Fruit fly (Drosophila melanogaster) whole organism, embryonic: Measurements from ENCODE around the gene CG32432.

Source experiments
- CG1024 ChIP-seq: fragments of 200-800 bp; sonication (Bioruptor generic); IDR thresholded peaks from 2 replicates; pipeline ENCODE4 v1.3.6; 2022; ENCODE audit warnings: missing biosample characterization, missing genetic modification characterization
- CG10267 ChIP-seq: fragments of 200-800 bp; sonication (Bioruptor generic); optimal IDR thresholded peaks from 2 replicates; lab custom pipeline; 2018; ENCODE audit warnings: missing biosample characterization, mild to moderate bottlenecking, missing genetic modification characterization, moderate library complexity
- CG11085 ChIP-seq: fragments of 200-800 bp; sonication (Bioruptor generic); IDR thresholded peaks from 2 replicates; pipeline ENCODE4 v1.3.6; 2022; ENCODE audit warnings: missing biosample characterization, missing genetic modification characterization
- CG11247 ChIP-seq: fragments of 200-800 bp; sonication (Bioruptor generic); IDR thresholded peaks from 2 replicates; pipeline ENCODE4 v1.3.6; 2022; ENCODE audit warnings: missing biosample characterization, missing genetic modification characterization
- CG12299 ChIP-seq: fragments of 200-800 bp; sonication (Bioruptor generic); optimal IDR thresholded peaks from 2 replicates; lab custom pipeline; 2018; ENCODE audit warnings: missing biosample characterization, mild to moderate bottlenecking, missing genetic modification characterization
- CG13287 ChIP-seq: fragments of 200-800 bp; sonication (Bioruptor generic); IDR thresholded peaks from 2 replicates; pipeline ENCODE4 v1.3.6; 2022; ENCODE audit warnings: missing biosample characterization, missing genetic modification characterization; ENCODE audit not compliant: partially characterized antibody
- CG14667 ChIP-seq: fragments of 200-800 bp; sonication (Bioruptor generic); IDR thresholded peaks from 2 replicates; pipeline ENCODE4 v1.3.6; 2022; ENCODE audit warnings: missing biosample characterization, missing genetic modification characterization
- CG16779 ChIP-seq: fragments of 200-800 bp; sonication (Bioruptor generic); IDR thresholded peaks from 2 replicates; pipeline ENCODE4 v1.3.6; 2022; ENCODE audit warnings: missing biosample characterization, missing genetic modification characterization
- CG16863 ChIP-seq: fragments of 200-800 bp; sonication (Bioruptor generic); optimal IDR thresholded peaks from 3 replicates; lab custom pipeline; 2016; ENCODE audit warnings: missing biosample characterization, missing genetic modification characterization
- CG17612 ChIP-seq: fragments of 200-800 bp; sonication (Bioruptor generic); IDR thresholded peaks from 2 replicates; pipeline ENCODE4 v1.3.6; 2022; ENCODE audit warnings: missing biosample characterization, missing genetic modification characterization
- CG18619 ChIP-seq: fragments of 200-800 bp; sonication (Bioruptor generic); optimal IDR thresholded peaks from 3 replicates; lab custom pipeline; 2017; ENCODE audit warnings: missing biosample characterization, mild to moderate bottlenecking, missing genetic modification characterization
- CG18764 ChIP-seq: fragments of 200-800 bp; sonication (Bioruptor generic); optimal IDR thresholded peaks from 3 replicates; lab custom pipeline; 2016; ENCODE audit warnings: missing biosample characterization, missing genetic modification characterization
- CG3065 ChIP-seq: fragments of 200-800 bp; sonication (Bioruptor generic); optimal IDR thresholded peaks from 2 replicates; lab custom pipeline; 2016; ENCODE audit warnings: missing biosample characterization, missing genetic modification characterization
- CG31224 ChIP-seq: fragments of 200-800 bp; sonication (Bioruptor generic); IDR thresholded peaks from 2 replicates; pipeline ENCODE4 v1.3.6; 2022; ENCODE audit warnings: missing biosample characterization, missing genetic modification characterization
- CG32772 ChIP-seq: fragments of 200-800 bp; sonication (Bioruptor generic); IDR thresholded peaks from 2 replicates; pipeline ENCODE4 v1.3.6; 2022; ENCODE audit warnings: missing biosample characterization, missing genetic modification characterization
- CG3407 ChIP-seq: fragments of 200-800 bp; sonication (Bioruptor generic); optimal IDR thresholded peaks from 2 replicates; lab custom pipeline; 2018; ENCODE audit warnings: missing biosample characterization, mild to moderate bottlenecking, missing genetic modification characterization
- CG34224 ChIP-seq: fragments of 200-800 bp; sonication (Bioruptor generic); IDR thresholded peaks from 3 replicates; pipeline ENCODE4 v1.3.6; 2022; ENCODE audit warnings: missing biosample characterization, missing genetic modification characterization; ENCODE audit not compliant: partially characterized antibody
- CG4404 ChIP-seq: fragments of 200-800 bp; sonication (Bioruptor generic); IDR thresholded peaks from 2 replicates; pipeline ENCODE4 v1.3.6; 2022; ENCODE audit warnings: missing biosample characterization, missing genetic modification characterization
- CG6813 ChIP-seq: fragments of 200-800 bp; sonication (Bioruptor generic); optimal IDR thresholded peaks from 2 replicates; lab custom pipeline; 2017; ENCODE audit warnings: missing biosample characterization, missing genetic modification characterization, mild to moderate bottlenecking, moderate library complexity, missing genetic modification reagents
- CG7556 ChIP-seq: fragments of 200-800 bp; sonication (Bioruptor generic); optimal IDR thresholded peaks from 2 replicates; lab custom pipeline; 2017; ENCODE audit warnings: missing biosample characterization, mild to moderate bottlenecking, missing genetic modification characterization
- CG7987 ChIP-seq: fragments of 200-800 bp; sonication (Bioruptor generic); optimal IDR thresholded peaks from 2 replicates; lab custom pipeline; 2018; ENCODE audit warnings: missing biosample characterization, mild to moderate bottlenecking, missing genetic modification characterization, moderate library complexity
- CG8281 ChIP-seq: fragments of 200-800 bp; sonication (Bioruptor generic); optimal IDR thresholded peaks from 2 replicates; lab custom pipeline; 2018; ENCODE audit warnings: missing biosample characterization, mild to moderate bottlenecking, missing genetic modification characterization, moderate library complexity
- CG8388 ChIP-seq: fragments of 200-800 bp; sonication (Bioruptor generic); optimal IDR thresholded peaks from 2 replicates; lab custom pipeline; 2019; ENCODE audit warnings: missing biosample characterization, mild to moderate bottlenecking, missing genetic modification characterization, moderate library complexity
- CG9876 ChIP-seq: fragments of 200-800 bp; sonication (Bioruptor generic); optimal IDR thresholded peaks from 2 replicates; lab custom pipeline; 2016; ENCODE audit warnings: missing biosample characterization, missing genetic modification characterization
- CHES-1-like ChIP-seq: fragments of 200-800 bp; sonication (Bioruptor generic); optimal IDR thresholded peaks from 2 replicates; lab custom pipeline; 2016; ENCODE audit warnings: missing biosample characterization, missing genetic modification characterization
- Dek ChIP-seq: fragments of 200-800 bp; sonication (Bioruptor generic); optimal IDR thresholded peaks from 3 replicates; lab custom pipeline; 2019; ENCODE audit warnings: missing biosample characterization, mild to moderate bottlenecking, missing genetic modification characterization, moderate library complexity
- Fer2 ChIP-seq: fragments of 200-800 bp; sonication (Bioruptor generic); optimal IDR thresholded peaks from 2 replicates; lab custom pipeline; 2018; ENCODE audit warnings: missing biosample characterization, mild to moderate bottlenecking, missing genetic modification characterization, moderate library complexity
- GATAe ChIP-seq: fragments of 200-800 bp; sonication (Bioruptor generic); conservative IDR thresholded peaks from 2 replicates; pipeline ENCODE4 v1.3.6; 2022; ENCODE audit warnings: missing biosample characterization, missing genetic modification characterization
- Hmr ChIP-seq: fragments of 200-800 bp; sonication (Bioruptor generic); optimal IDR thresholded peaks from 3 replicates; lab custom pipeline; 2017; ENCODE audit warnings: mild to moderate bottlenecking, missing biosample characterization, missing genetic modification reagents, missing genetic modification characterization
- Lim3 ChIP-seq: fragments of 200-800 bp; sonication (Bioruptor generic); IDR thresholded peaks from 2 replicates; pipeline ENCODE4 v1.3.6; 2022; ENCODE audit warnings: missing biosample characterization, missing genetic modification characterization
- Oaz ChIP-seq: fragments of 200-800 bp; sonication (Bioruptor generic); IDR thresholded peaks from 2 replicates; pipeline ENCODE4 v1.3.6; 2022; ENCODE audit warnings: missing biosample characterization, missing genetic modification characterization
- Oli ChIP-seq: fragments of 200-800 bp; sonication (Bioruptor generic); optimal IDR thresholded peaks from 2 replicates; lab custom pipeline; 2018; ENCODE audit warnings: missing biosample characterization, mild to moderate bottlenecking, missing genetic modification characterization, moderate library complexity
- Six4 ChIP-seq: fragments of 200-800 bp; sonication (Bioruptor generic); optimal IDR thresholded peaks from 2 replicates; lab custom pipeline; 2016; ENCODE audit warnings: missing biosample characterization, missing genetic modification characterization
- ap ChIP-seq: fragments of 200-800 bp; sonication (Bioruptor generic); IDR thresholded peaks from 2 replicates; pipeline ENCODE4 v1.3.6; 2022; ENCODE audit warnings: missing biosample characterization, missing genetic modification characterization
- ase ChIP-seq: fragments of 200-800 bp; sonication (Bioruptor generic); IDR thresholded peaks from 3 replicates; pipeline ENCODE4 v1.3.6; 2022; ENCODE audit warnings: missing biosample characterization, missing genetic modification characterization
- cad ChIP-seq: fragments of >200 bp; optimal IDR thresholded peaks from 2 replicates; lab custom pipeline; 2017; ENCODE audit warnings: missing biosample characterization, missing genetic modification characterization
- chinmo ChIP-seq: fragments of 200-800 bp; sonication (Bioruptor generic); IDR thresholded peaks from 4 replicates; pipeline ENCODE4 v1.3.6; 2022; ENCODE audit warnings: missing biosample characterization, missing genetic modification characterization; ENCODE audit not compliant: partially characterized antibody
- corto ChIP-seq: fragments of 200-800 bp; sonication (Bioruptor generic); optimal IDR thresholded peaks from 2 replicates; lab custom pipeline; 2016; ENCODE audit warnings: missing biosample characterization, mild to moderate bottlenecking, missing genetic modification characterization, moderate library complexity
- cwo ChIP-seq: fragments of 200-800 bp; sonication (Bioruptor generic); optimal IDR thresholded peaks from 3 replicates; lab custom pipeline; 2017; ENCODE audit warnings: missing biosample characterization, missing genetic modification characterization, mild to moderate bottlenecking, moderate library complexity, missing genetic modification reagents
- dimm ChIP-seq: fragments of 200-800 bp; sonication (Bioruptor generic); IDR thresholded peaks from 2 replicates; pipeline ENCODE4 v1.3.6; 2022; ENCODE audit warnings: missing biosample characterization, missing genetic modification characterization
- gcm2 ChIP-seq: fragments of 200-800 bp; sonication (Bioruptor generic); optimal IDR thresholded peaks from 2 replicates; lab custom pipeline; 2016; ENCODE audit warnings: missing biosample characterization, missing genetic modification characterization
- gfzf ChIP-seq: fragments of 200-800 bp; sonication (Bioruptor generic); optimal IDR thresholded peaks from 2 replicates; lab custom pipeline; 2016; ENCODE audit warnings: missing biosample characterization, mild to moderate bottlenecking, missing genetic modification characterization, moderate library complexity
- ham ChIP-seq: fragments of 200-800 bp; sonication (Bioruptor generic); IDR thresholded peaks from 2 replicates; pipeline ENCODE4 v1.3.6; 2022; ENCODE audit warnings: missing biosample characterization, missing genetic modification characterization
- hth ChIP-seq: fragments of >200 bp; optimal IDR thresholded peaks from 2 replicates; lab custom pipeline; 2017; ENCODE audit warnings: inconsistent platforms
- nerfin-1 ChIP-seq: fragments of 200-800 bp; sonication (Bioruptor generic); optimal IDR thresholded peaks from 3 replicates; lab custom pipeline; 2019; ENCODE audit warnings: missing biosample characterization, mild to moderate bottlenecking, missing genetic modification characterization, moderate library complexity
- nerfin-2 ChIP-seq: fragments of 200-800 bp; sonication (Bioruptor generic); IDR thresholded peaks from 2 replicates; pipeline ENCODE4 v1.3.6; 2022; ENCODE audit warnings: missing biosample characterization, missing genetic modification characterization; ENCODE audit not compliant: partially characterized antibody
- oc ChIP-seq: fragments of 200-800 bp; sonication (Bioruptor generic); optimal IDR thresholded peaks from 2 replicates; lab custom pipeline; 2018; ENCODE audit warnings: missing biosample characterization, mild to moderate bottlenecking, missing genetic modification characterization, moderate library complexity
- pho ChIP-seq: fragments of 200-800 bp; sonication (Bioruptor generic); optimal IDR thresholded peaks from 2 replicates; lab custom pipeline; 2016; ENCODE audit warnings: missing biosample characterization, missing genetic modification characterization
- pum ChIP-seq: fragments of 200-800 bp; sonication (Bioruptor generic); optimal IDR thresholded peaks from 2 replicates; lab custom pipeline; 2016; ENCODE audit warnings: missing biosample characterization, missing genetic modification characterization
- so ChIP-seq: fragments of 200-800 bp; sonication (Bioruptor generic); IDR thresholded peaks from 3 replicates; pipeline ENCODE4 v1.3.6; 2022; ENCODE audit warnings: missing biosample characterization, missing genetic modification characterization
- vfl ChIP-seq: fragments of 200-800 bp; sonication (Bioruptor generic); optimal IDR thresholded peaks from 2 replicates; lab custom pipeline; 2016; ENCODE audit warnings: missing biosample characterization, missing genetic modification characterization

The CG32432 gene

dm6 chr3L:20930059-20930785 is 45.2 kb upstream of the CG32432 start (continued):
- TF ChIP-seq CG13287 (GFP tag; lab: Robert Waterston, UW): no peak
- TF ChIP-seq Hmr: no peak
- TF ChIP-seq CG16863 (GFP tag; lab: Kevin White, UChicago): no peak
- TF ChIP-seq CG4404 (GFP tag; lab: Robert Waterston, UW): no peak
- TF ChIP-seq CG8281 (tag; lab: Kevin White, UChicago): no peak
- no peak for TF ChIP-seq CG1024 (GFP tag; lab: Robert Waterston, UW)
- TF ChIP-seq CHES-1-like (GFP tag; lab: Kevin White, UChicago): no peak
- TF ChIP-seq CG6813 (GFP tag; lab: Kevin White, UChicago): no peak
- TF ChIP-seq ham: no peak
- no peak for TF ChIP-seq pum (GFP tag; lab: Kevin White, UChicago)
- TF ChIP-seq Fer2 (tag; lab: Kevin White, UChicago): no peak
- no peak for TF ChIP-seq oc
- no peak for TF ChIP-seq Lim3
- peak; percentile 58 for TF ChIP-seq CG3407
- TF ChIP-seq pho (GFP tag; lab: Kevin White, UChicago): no peak
- peak; percentile 75 for TF ChIP-seq CG8388 (GFP tag; lab: Kevin White, UChicago)
- TF ChIP-seq CG10267: peak; percentile 68
- peak; percentile 42 for TF ChIP-seq nerfin-1 (tag; lab: Kevin White, UChicago)
- no peak for TF ChIP-seq dimm (GFP tag; lab: Robert Waterston, UW)
- no peak for TF ChIP-seq gcm2 (GFP tag; lab: Kevin White, UChicago)
- no peak for TF ChIP-seq CG9876 (GFP tag; lab: Kevin White, UChicago)
- TF ChIP-seq gfzf: no peak
- TF ChIP-seq so (GFP tag; lab: Robert Waterston, UW): no peak
- TF ChIP-seq ase (GFP tag; lab: Robert Waterston, UW): no peak
- TF ChIP-seq nerfin-2: no peak
- no peak for TF ChIP-seq Oaz (GFP tag; lab: Robert Waterston, UW)
- TF ChIP-seq CG32772 (GFP tag; lab: Robert Waterston, UW): no peak
- no peak for TF ChIP-seq ap (GFP tag; lab: Robert Waterston, UW)
- no peak for TF ChIP-seq CG17612
- no peak for TF ChIP-seq CG12299 (tag; lab: Kevin White, UChicago)
- peak; percentile 45 for TF ChIP-seq CG7556 (GFP tag; lab: Kevin White, UChicago)
- no peak for TF ChIP-seq Dek
- TF ChIP-seq CG14667 (GFP tag; lab: Robert Waterston, UW): no peak; the same call in 1 of the 2 replicates
- no peak for TF ChIP-seq hth (lab: Kevin White, UChicago)
- TF ChIP-seq CG3065 (GFP tag; lab: Kevin White, UChicago): no peak
- TF ChIP-seq CG11247: no peak
- no peak for TF ChIP-seq cad (GFP tag; lab: Kevin White, UChicago)
- TF ChIP-seq CG11085 (GFP tag; lab: Robert Waterston, UW): no peak
- TF ChIP-seq CG34224: no peak
- no peak for TF ChIP-seq vfl (GFP tag; lab: Kevin White, UChicago)
- TF ChIP-seq corto: no peak
- TF ChIP-seq Six4 (GFP tag; lab: Kevin White, UChicago): peak; percentile 9
- no peak for TF ChIP-seq GATAe (GFP tag; lab: Robert Waterston, UW)
- TF ChIP-seq CG16779 (GFP tag; lab: Robert Waterston, UW): no peak
- TF ChIP-seq CG18764: no peak
- peak; percentile 64 for TF ChIP-seq Oli
- TF ChIP-seq CG18619 (GFP tag; lab: Kevin White, UChicago): no peak
- no peak for TF ChIP-seq cwo (GFP tag; lab: Kevin White, UChicago)
- TF ChIP-seq chinmo: no peak
- TF ChIP-seq CG7987 (GFP tag; lab: Kevin White, UChicago): no peak
- no peak for TF ChIP-seq CG31224
